Worm (Caenorhabditis elegans): Measurements from ENCODE around the gene T27E7.3.

- TF ChIP-seq snpc-4 (tag; optimal IDR thresholded peaks at IDR 0.05) (no peak), nhr-28 (tag; optimal IDR thresholded peaks at IDR 0.05) (no peak), blmp-1 (tag; optimal IDR thresholded peaks at IDR 0.05) (no peak), hlh-4 (tag; optimal IDR thresholded peaks at IDR 0.05) (no peak), isw-1 (GFP tag; IDR thresholded peaks at IDR 0.05) (no peak), jun-1 (tag; optimal IDR thresholded peaks at IDR 0.05) (no peak), fkh-10 (GFP tag; optimal IDR thresholded peaks at IDR 0.05) (no peak), tbx-2 (tag; optimal IDR thresholded peaks at IDR 0.05) (no peak), nhr-77 (tag; optimal IDR thresholded peaks at IDR 0.05) (no peak), nhr-76 (tag; optimal IDR thresholded peaks at IDR 0.05) (no peak), grh-1 (GFP tag; IDR thresholded peaks at IDR 0.05) (no peak), ama-1 (optimal IDR thresholded peaks at IDR 0.05) (no peak)
These were observed 45.4 kb upstream of the T27E7.3 start for ce11 chrIV:14483427-14483826.

Measured in whole organism, L1 larva.